Fruit fly (Drosophila melanogaster) whole organism, pupa: ENCODE results near the gene Hph.

ENCODE experiments used
- CG12605 ChIP-seq: fragments of 200-800 bp; sonication (Bioruptor generic); IDR thresholded peaks from 2 replicates; pipeline ENCODE4 v1.3.6; 2022; ENCODE audit warnings: missing biosample characterization, missing genetic modification characterization
- CG13204 ChIP-seq: fragments of 200-800 bp; sonication (Bioruptor generic); optimal IDR thresholded peaks from 2 replicates; lab custom pipeline; 2018; ENCODE audit warnings: missing biosample characterization, mild to moderate bottlenecking, missing genetic modification characterization, moderate library complexity
- CG15710 ChIP-seq: fragments of 200-800 bp; sonication (Bioruptor generic); optimal IDR thresholded peaks from 2 replicates; lab custom pipeline; 2018; ENCODE audit warnings: missing biosample characterization, mild to moderate bottlenecking, missing genetic modification characterization, moderate library complexity
- CG34367 ChIP-seq: fragments of 200-800 bp; sonication (Bioruptor generic); optimal IDR thresholded peaks from 2 replicates; lab custom pipeline; 2018; ENCODE audit warnings: missing biosample characterization, mild to moderate bottlenecking, missing genetic modification characterization
- CG8159 ChIP-seq: fragments of 200-800 bp; sonication (Bioruptor generic); optimal IDR thresholded peaks from 3 replicates; lab custom pipeline; 2018; ENCODE audit warnings: missing biosample characterization, mild to moderate bottlenecking, missing genetic modification characterization, moderate library complexity
- CG8301 ChIP-seq: fragments of 200-800 bp; sonication (Bioruptor generic); optimal IDR thresholded peaks from 2 replicates; lab custom pipeline; 2018; ENCODE audit warnings: missing biosample characterization, mild to moderate bottlenecking, missing genetic modification characterization
- Ets98B ChIP-seq: fragments of 200-800 bp; sonication (Bioruptor generic); IDR thresholded peaks from 2 replicates; pipeline ENCODE4 v1.3.6; 2022; ENCODE audit warnings: missing biosample characterization, missing genetic modification characterization
- Pif1B ChIP-seq: fragments of 200-800 bp; sonication (Bioruptor generic); optimal IDR thresholded peaks from 3 replicates; lab custom pipeline; 2016; ENCODE audit warnings: missing biosample characterization, missing genetic modification characterization
- rn ChIP-seq: fragments of 200-800 bp; sonication (Bioruptor generic); IDR thresholded peaks from 2 replicates; pipeline ENCODE4 v1.3.6; 2022; ENCODE audit warnings: missing biosample characterization, missing genetic modification characterization

DNA sequence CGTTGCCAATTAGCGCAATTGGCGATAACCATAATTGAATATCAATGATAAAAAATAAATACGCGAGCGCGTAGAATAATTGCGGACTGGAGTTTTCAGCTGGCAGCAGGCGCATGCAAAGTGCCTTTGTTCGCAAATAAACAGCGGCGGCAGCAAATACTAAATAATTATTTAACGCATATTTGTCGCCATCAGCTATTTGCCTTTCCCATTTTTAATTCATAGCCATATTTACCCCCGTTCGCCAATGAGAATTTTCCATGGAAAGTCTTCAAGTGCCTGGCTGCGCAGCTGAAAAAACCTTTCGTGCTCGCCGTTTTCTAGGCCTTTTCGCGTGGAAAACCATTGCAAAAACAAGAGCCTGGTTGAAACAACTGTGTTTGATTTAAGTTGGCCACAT, 45.1 kb downstream of the Hph start:
- TF ChIP-seq CG8159 (no peak), CG12605 (GFP tag; lab: Robert Waterston, UW) (no peak), rn (no peak), Pif1B (GFP tag; lab: Kevin White, UChicago) (no peak), CG15710 (no peak), CG34367 (tag; lab: Kevin White, UChicago) (no peak), Ets98B (no peak), CG8301 (tag; lab: Kevin White, UChicago) (no peak), CG13204 (GFP tag; lab: Kevin White, UChicago) (no peak)
